Worm (Caenorhabditis elegans): ENCODE data around the gene clh-2.

DNA sequence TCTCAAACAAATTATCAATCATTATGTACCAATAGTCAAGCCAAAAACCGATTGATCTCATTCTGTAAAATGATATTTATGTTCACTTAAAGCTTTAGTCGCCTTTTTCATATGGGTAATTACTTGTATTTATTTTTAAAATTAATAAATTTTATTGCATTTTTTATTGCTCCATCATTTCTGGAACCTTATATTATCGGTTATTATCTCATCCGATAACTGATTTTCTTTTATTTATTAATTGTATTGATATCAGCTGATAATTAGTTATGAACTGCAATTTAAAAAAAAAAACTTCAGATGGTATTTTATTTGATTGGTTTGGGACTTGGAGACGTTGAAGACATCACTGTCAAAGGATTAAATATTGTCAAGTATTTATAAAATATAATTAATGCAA lies 1.8 kb upstream of the clh-2 start, which contains the start of gene dph-5:
- no peak for TF ChIP-seq ceh-36 (tag; optimal IDR thresholded peaks at IDR 0.05)
- no peak for TF ChIP-seq scrt-1 (GFP tag; IDR thresholded peaks at IDR 0.05)
- no peak for TF ChIP-seq ama-1 (optimal IDR thresholded peaks at IDR 0.05)
- no peak for TF ChIP-seq F13C5.2 (tag; optimal IDR thresholded peaks at IDR 0.05)
- TF ChIP-seq hmbx-1 (tag; optimal IDR thresholded peaks at IDR 0.05): no peak
- TF ChIP-seq aly-1 (tag; optimal IDR thresholded peaks at IDR 0.05): no peak
- TF ChIP-seq B0310.2 (tag; optimal IDR thresholded peaks at IDR 0.05): no peak
- TF ChIP-seq hnd-1 (tag; optimal IDR thresholded peaks at IDR 0.05): no peak
- no peak for TF ChIP-seq tbx-37 (GFP tag; conservative IDR thresholded peaks at IDR 0.05)
- TF ChIP-seq ets-7 (tag; optimal IDR thresholded peaks at IDR 0.05): no peak
- TF ChIP-seq flt-1 (GFP tag; IDR thresholded peaks at IDR 0.05): no peak
- no peak for TF ChIP-seq hmg-4 (GFP tag; optimal IDR thresholded peaks at IDR 0.05)
